Worm (Caenorhabditis elegans): ENCODE measurements around the gene algn-11.

Gene algn-11

ce11 chrIII:7314473-7314872 lies 24.1 kb upstream of the algn-11 start:
- no peak for TF ChIP-seq fkh-10 (GFP tag; optimal IDR thresholded peaks at IDR 0.05)
- TF ChIP-seq unc-86 (tag; optimal IDR thresholded peaks at IDR 0.05), result no peak
- TF ChIP-seq hlh-15 (tag; optimal IDR thresholded peaks at IDR 0.05), result no peak
- no peak for TF ChIP-seq F13H6.1 (tag; optimal IDR thresholded peaks at IDR 0.05)
- TF ChIP-seq K09A11.1 (tag; optimal IDR thresholded peaks at IDR 0.05; ENCODE audit: insufficient read depth), result no peak
- TF ChIP-seq rnt-1 (tag; optimal IDR thresholded peaks at IDR 0.05), result no peak

DNA sequence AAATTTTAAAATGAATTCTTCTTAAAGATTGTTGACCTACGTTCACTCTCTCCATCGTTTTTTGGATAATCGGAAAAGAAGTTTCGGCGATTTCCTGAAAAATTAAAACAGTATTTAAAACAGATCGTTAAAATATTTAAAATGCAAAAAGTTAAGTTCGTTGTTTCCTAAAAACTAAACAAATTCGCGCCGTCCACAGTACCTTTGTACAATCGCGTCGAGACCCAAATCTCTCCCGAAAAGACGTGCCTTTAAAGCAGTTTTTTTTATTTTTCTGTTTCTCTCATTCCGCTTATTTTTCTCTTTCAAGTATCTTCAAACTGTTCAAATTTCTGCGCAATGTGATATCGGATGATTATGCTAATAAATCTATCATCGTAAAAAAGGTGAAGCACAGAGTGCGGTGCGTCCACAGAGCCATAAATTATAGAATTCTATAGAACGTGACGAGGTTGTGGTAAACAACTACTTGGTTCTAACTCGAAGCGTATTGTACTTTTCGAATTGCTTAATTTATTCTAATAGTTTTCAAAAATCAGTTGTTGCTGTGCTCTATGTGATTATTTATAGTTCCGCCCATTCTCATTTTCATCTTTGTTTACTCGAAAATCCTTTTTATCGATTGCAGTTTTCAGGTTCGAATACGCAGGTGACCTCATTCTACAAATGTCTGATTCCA lies 20.4 kb upstream of the algn-11 start, which contains the start of the genes F56C9.6 and F56C9.3:
F56C9.6 (minus strand) TSS at position 112 of the 679 bp plus-strand sequence.
F56C9.3 (plus strand) TSS at position 629 of the 679 bp plus-strand sequence.
- TF ChIP-seq ahr-1 (tag; optimal IDR thresholded peaks at IDR 0.05) (no peak), tbx-7 (tag; optimal IDR thresholded peaks at IDR 0.05) (no peak), hlh-8 (tag; optimal IDR thresholded peaks at IDR 0.05) (no peak), pros-1 (tag; optimal IDR thresholded peaks at IDR 0.05) (no peak), ztf-16 (tag; optimal IDR thresholded peaks at IDR 0.05) (no peak), ama-1 (optimal IDR thresholded peaks at IDR 0.05) (no peak), mec-3 (tag; optimal IDR thresholded peaks at IDR 0.05; ENCODE audit: borderline replicate concordance) (no peak), tbx-2 (tag; optimal IDR thresholded peaks at IDR 0.05) (no peak), nfya-1 (tag; optimal IDR thresholded peaks at IDR 0.05) (no peak), fkh-6 (tag; optimal IDR thresholded peaks at IDR 0.05) (no peak), dve-1 (tag; optimal IDR thresholded peaks at IDR 0.05) (no peak), eyg-1 (tag; optimal IDR thresholded peaks at IDR 0.05) (no peak), pha-2 (tag; optimal IDR thresholded peaks at IDR 0.05) (no peak), dmd-4 (tag; optimal IDR thresholded peaks at IDR 0.05; ENCODE audit: borderline replicate concordance) (no peak), che-1 (tag; optimal IDR thresholded peaks at IDR 0.05) (no peak), unc-55 (GFP tag; optimal IDR thresholded peaks at IDR 0.05) (no peak), ceh-31 (tag; optimal IDR thresholded peaks at IDR 0.05) (no peak), ref-2 (tag; optimal IDR thresholded peaks at IDR 0.05) (no peak), hlh-6 (tag; optimal IDR thresholded peaks at IDR 0.05) (no peak), hlh-30 (tag; optimal IDR thresholded peaks at IDR 0.05; ENCODE audit: insufficient read depth) (no peak)

ce11 chrIII:7308600-7309109 lies 18.3 kb upstream of the algn-11 start, which contains the start of gene acbp-4:
TSS of gene acbp-4 (minus strand) at chrIII:7309109.
- no peak for TF ChIP-seq fkh-10 (GFP tag; optimal IDR thresholded peaks at IDR 0.05)
- TF ChIP-seq ceh-48 (tag; optimal IDR thresholded peaks at IDR 0.05), result no peak
- TF ChIP-seq dmd-4 (tag; optimal IDR thresholded peaks at IDR 0.05; ENCODE audit: borderline replicate concordance), result no peak
- TF ChIP-seq ama-1 (optimal IDR thresholded peaks at IDR 0.05), result no peak
- no peak for TF ChIP-seq sox-2 (GFP tag; IDR thresholded peaks at IDR 0.05)
- TF ChIP-seq ceh-19 (GFP tag; optimal IDR thresholded peaks at IDR 0.05), result no peak
- TF ChIP-seq fkh-6 (tag; optimal IDR thresholded peaks at IDR 0.05), result no peak
- no peak for TF ChIP-seq F13H6.1 (tag; optimal IDR thresholded peaks at IDR 0.05)

DNA sequence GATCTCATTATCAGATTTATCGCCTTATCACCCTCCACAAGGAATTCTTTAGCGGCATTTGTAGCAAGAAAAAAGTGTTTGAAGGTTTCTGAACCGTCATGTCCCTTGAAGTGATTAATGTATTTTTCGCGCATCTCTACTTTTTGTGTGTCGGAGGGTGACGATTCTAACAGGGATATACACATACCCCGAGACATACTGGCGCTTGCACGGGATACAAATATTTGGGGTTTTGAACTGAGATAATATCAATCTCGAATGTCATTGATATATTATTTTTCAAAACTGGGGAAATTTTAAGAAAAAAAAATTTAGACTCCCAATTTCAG lies 15.3 kb upstream of the algn-11 start:
- no peak for TF ChIP-seq che-1 (tag; optimal IDR thresholded peaks at IDR 0.05)
- no peak for TF ChIP-seq ztf-16 (tag; optimal IDR thresholded peaks at IDR 0.05)
- TF ChIP-seq mec-3 (tag; optimal IDR thresholded peaks at IDR 0.05; ENCODE audit: borderline replicate concordance), result no peak
- TF ChIP-seq ref-2 (tag; optimal IDR thresholded peaks at IDR 0.05), result no peak
- no peak for TF ChIP-seq dve-1 (tag; optimal IDR thresholded peaks at IDR 0.05)
- no peak for TF ChIP-seq ceh-30 (tag; optimal IDR thresholded peaks at IDR 0.05)
- TF ChIP-seq ceh-45 (GFP tag; IDR thresholded peaks at IDR 0.05), result no peak
- TF ChIP-seq ceh-24 (tag; optimal IDR thresholded peaks at IDR 0.05), result no peak
- no peak for TF ChIP-seq lin-11 (tag; optimal IDR thresholded peaks at IDR 0.05)
- TF ChIP-seq nhr-11 (tag; optimal IDR thresholded peaks at IDR 0.05), result no peak
